Worm (Caenorhabditis elegans) whole organism, L2 larva: ENCODE results near the gene F10E7.5.

Experiments
- aly-2 ChIP-seq: fragments of 150-350 bp; optimal IDR thresholded peaks from 2 replicates; lab custom pipeline; 2014; ENCODE audit warnings: missing biosample characterization, missing genetic modification characterization
- ceh-16 ChIP-seq: fragments of 150-350 bp; optimal IDR thresholded peaks from 2 replicates; lab custom pipeline; 2014; ENCODE audit warnings: missing biosample characterization, missing genetic modification characterization
- lin-39 ChIP-seq: fragments of 150-350 bp; optimal IDR thresholded peaks from 2 replicates; lab custom pipeline; 2014; ENCODE audit warnings: missing biosample characterization, missing genetic modification reagents, missing genetic modification characterization
- nhr-6 ChIP-seq: fragments of 150-350 bp; optimal IDR thresholded peaks from 2 replicates; lab custom pipeline; 2014; ENCODE audit warnings: missing biosample characterization, missing genetic modification characterization

- TF ChIP-seq ceh-16 (tag; lab: Kevin White, UChicago): no peak
- no peak for TF ChIP-seq aly-2 (tag; lab: Kevin White, UChicago)
- no peak for TF ChIP-seq lin-39
- TF ChIP-seq nhr-6 (tag; lab: Kevin White, UChicago): no peak
Observed at ce11 chrII:7126457-7126856, 14.7 kb downstream of the F10E7.5 start, which contains the start of gene F10E7.1.
